Worm (Caenorhabditis elegans): ENCODE measurements around the gene sptl-2.

- no peak for TF ChIP-seq tlf-1 (GFP tag; optimal IDR thresholded peaks at IDR 0.05)
- peak; percentile 14 for TF ChIP-seq ama-1 (optimal IDR thresholded peaks at IDR 0.05)
- TF ChIP-seq ama-1 (GFP tag; optimal IDR thresholded peaks at IDR 0.05), result no peak
Observed at ce11 chrV:8039085-8039525, 22.1 kb downstream of the sptl-2 start.
